Worm (Caenorhabditis elegans) whole organism, early embryonic: ENCODE measurements around the gene nhr-34.

Source experiments
- B0310.2 ChIP-seq: sonication (generic microtip); optimal IDR thresholded peaks from 2 replicates; lab custom pipeline; 2016; ENCODE audit warnings: mild to moderate bottlenecking, missing genetic modification characterization, missing compliant biosample characterization
- F13C5.2 ChIP-seq: sonication (generic microtip); optimal IDR thresholded peaks from 2 replicates; lab custom pipeline; 2017; ENCODE audit warnings: mild to moderate bottlenecking, missing genetic modification characterization, inconsistent platforms, missing compliant biosample characterization
- ama-1 ChIP-seq: fragments of 150-350 bp; optimal IDR thresholded peaks from 2 replicates; lab custom pipeline; 2014
- ceh-13 ChIP-seq: fragments of 200-800 bp; sonication (Bioruptor generic); optimal IDR thresholded peaks from 2 replicates; lab custom pipeline; 2018; ENCODE audit warnings: mild to moderate bottlenecking, missing genetic modification characterization, missing compliant biosample characterization
- ceh-36 ChIP-seq: sonication (generic microtip); optimal IDR thresholded peaks from 2 replicates; lab custom pipeline; 2016; ENCODE audit warnings: missing genetic modification characterization, inconsistent platforms, missing compliant biosample characterization
- ets-7 ChIP-seq: sonication (generic microtip); optimal IDR thresholded peaks from 2 replicates; lab custom pipeline; 2016; ENCODE audit warnings: missing genotype, missing genetic modification characterization, missing compliant biosample characterization
- flt-1 ChIP-seq: fragments of 200-800 bp; sonication (Bioruptor generic); IDR thresholded peaks from 2 replicates; pipeline ENCODE4 v1.3.6; 2022; ENCODE audit warnings: missing genetic modification characterization, missing compliant biosample characterization
- hnd-1 ChIP-seq: sonication (generic microtip); optimal IDR thresholded peaks from 2 replicates; lab custom pipeline; 2016; ENCODE audit warnings: missing genetic modification characterization, missing compliant biosample characterization
- scrt-1 ChIP-seq: fragments of 200-800 bp; sonication (Bioruptor generic); IDR thresholded peaks from 2 replicates; pipeline ENCODE4 v1.3.6; 2022; ENCODE audit warnings: missing genetic modification characterization, missing compliant biosample characterization
- sea-1 ChIP-seq: fragments of 200-800 bp; sonication (Bioruptor generic); conservative IDR thresholded peaks from 2 replicates; pipeline ENCODE4 v1.3.6; 2022; ENCODE audit warnings: missing genetic modification characterization, missing compliant biosample characterization
- tbx-11 ChIP-seq: fragments of 200-800 bp; sonication (Bioruptor generic); IDR thresholded peaks from 2 replicates; pipeline ENCODE4 v1.3.6; 2022; ENCODE audit warnings: missing genetic modification characterization, missing compliant biosample characterization

DNA sequence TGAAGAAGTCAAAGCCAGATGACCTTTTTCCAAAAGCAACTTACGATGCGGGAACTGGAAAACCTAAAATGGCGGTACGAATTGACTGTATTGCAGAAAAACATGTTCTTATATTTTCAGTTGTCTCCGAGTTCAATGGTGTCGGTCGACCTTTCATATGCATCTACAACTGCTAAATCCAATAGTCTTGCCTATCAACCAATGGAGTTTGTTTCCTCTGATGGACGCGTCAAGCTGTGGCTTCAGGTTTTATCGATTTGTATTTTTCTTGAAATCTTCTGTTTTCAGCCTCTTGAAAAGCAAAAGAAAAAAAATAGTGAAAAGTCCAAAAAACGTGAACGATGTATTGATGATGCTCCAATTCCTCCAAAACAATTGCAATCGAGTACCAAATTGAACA lies 38.8 kb upstream of the nhr-34 start:
- TF ChIP-seq hnd-1 = no peak
- TF ChIP-seq flt-1 (GFP tag; lab: Robert Waterston, UW) = no peak
- TF ChIP-seq sea-1 (GFP tag; lab: Robert Waterston, UW) = no peak
- no peak for TF ChIP-seq ama-1
- TF ChIP-seq ets-7 (tag; lab: Kevin White, UChicago) = no peak
- no peak for TF ChIP-seq ceh-13
- no peak for TF ChIP-seq F13C5.2 (tag; lab: Kevin White, UChicago)
- TF ChIP-seq ceh-36 = no peak
- no peak for TF ChIP-seq tbx-11 (GFP tag; lab: Robert Waterston, UW)
- TF ChIP-seq B0310.2 (tag; lab: Kevin White, UChicago) = no peak
- no peak for TF ChIP-seq scrt-1
